Fruit fly (Drosophila melanogaster): ENCODE results near the gene CG6763.

CG6763 gene

DNA sequence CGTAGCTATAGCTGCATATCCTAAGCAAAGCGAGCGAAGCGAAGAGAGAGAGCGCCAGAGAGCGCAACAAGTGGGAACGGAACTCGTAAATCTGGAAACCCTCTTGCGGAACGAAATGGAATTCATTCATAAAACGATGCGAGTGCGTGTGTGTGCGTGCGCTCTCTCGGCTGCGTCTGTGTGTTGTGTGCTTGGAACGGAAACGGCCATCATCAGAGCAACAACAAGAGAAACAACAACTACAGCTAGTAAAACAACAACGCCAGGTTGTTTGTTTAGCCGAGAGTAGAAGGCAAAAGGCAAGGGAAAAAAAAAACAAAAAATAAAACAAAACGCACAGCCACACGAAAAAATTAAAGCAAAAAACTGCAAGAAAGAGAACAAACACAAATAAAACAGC, 30.5 kb downstream of the CG6763 start (continued):
- TF ChIP-seq Ets96B (tag; optimal IDR thresholded peaks at IDR 0.05) (peak; percentile 54), Eip75B (GFP tag; optimal IDR thresholded peaks at IDR 0.05) (peak; percentile 13), CG6276 (GFP tag; optimal IDR thresholded peaks at IDR 0.05) (peak; percentile 65), dac (GFP tag; optimal IDR thresholded peaks at IDR 0.05) (no peak), pdm3 (GFP tag; optimal IDR thresholded peaks at IDR 0.05) (peak; percentile 24), eg (GFP tag; IDR thresholded peaks at IDR 0.05) (peak; percentile 87), CG8632 (GFP tag; optimal IDR thresholded peaks at IDR 0.05) (peak; percentile 42)

dm6 chr3R:23315221-23315620, 31.4 kb downstream of the CG6763 start:
- TF ChIP-seq Lpt (GFP tag; optimal IDR thresholded peaks at IDR 0.05) (no peak), CG6854 (GFP tag; optimal IDR thresholded peaks at IDR 0.05) (no peak), fkh (GFP tag; optimal IDR thresholded peaks at IDR 0.05) (peak; percentile 65)

dm6 chr3R:23315630-23316029, 31.8 kb downstream of the CG6763 start:
- TF ChIP-seq CG10669 (GFP tag; optimal IDR thresholded peaks at IDR 0.05) (peak; percentile 6), CG6163 (GFP tag; IDR thresholded peaks at IDR 0.05) (no peak), CG3919 (GFP tag; optimal IDR thresholded peaks at IDR 0.05) (peak; percentile 4), Eip78C (GFP tag) (peak; percentile 64), CG32006 (GFP tag; optimal IDR thresholded peaks at IDR 0.05) (peak; percentile 35), CG15336 (GFP tag; IDR thresholded peaks at IDR 0.05) (peak; percentile 30; the same call in 1 of the 2 replicates), fkh (GFP tag; optimal IDR thresholded peaks at IDR 0.05) (no peak), CG10631 (GFP tag; optimal IDR thresholded peaks at IDR 0.05) (peak; percentile 27)

dm6 chr3R:23316867-23317266, 33.1 kb downstream of the CG6763 start:
- TF ChIP-seq vri (GFP tag; optimal IDR thresholded peaks at IDR 0.05): peak; percentile 92
- TF ChIP-seq Sox14 (GFP tag; optimal IDR thresholded peaks at IDR 0.05): no peak
- TF ChIP-seq CG8119 (GFP tag; IDR thresholded peaks at IDR 0.05): no peak

DNA sequence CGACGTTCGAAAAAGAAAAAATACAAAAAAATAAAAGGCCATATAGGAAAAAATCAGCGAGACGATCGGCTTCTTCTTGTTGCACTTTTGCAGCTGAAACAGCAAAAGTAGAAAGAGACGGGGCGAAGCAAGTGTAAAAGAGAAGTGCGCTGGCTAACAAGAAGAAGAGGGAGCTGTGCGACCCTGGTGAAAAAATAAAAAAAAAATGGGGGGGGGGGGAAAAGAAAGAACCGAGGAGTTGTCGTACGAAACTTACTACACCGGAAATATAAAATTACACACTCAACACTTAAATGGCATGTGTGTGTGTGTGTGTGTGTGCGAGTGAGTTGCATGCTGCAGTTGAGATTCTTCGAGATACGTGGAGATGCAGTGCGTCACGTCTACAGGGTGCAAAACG, 35.1 kb downstream of the CG6763 start:
- TF ChIP-seq CG3919 (GFP tag; optimal IDR thresholded peaks at IDR 0.05) (peak; percentile 22), Hr4 (GFP tag; optimal IDR thresholded peaks at IDR 0.05) (no peak), CG1621 (tag; optimal IDR thresholded peaks at IDR 0.05) (peak; percentile 7), dsx (GFP tag; optimal IDR thresholded peaks at IDR 0.05; ENCODE audit: poor library complexity, severe bottlenecking) (peak; percentile 41), CG6808 (GFP tag; optimal IDR thresholded peaks at IDR 0.05) (peak; percentile 63), Eip78C (GFP tag) (peak; percentile 76), CG8119 (GFP tag; IDR thresholded peaks at IDR 0.05) (peak; percentile 51), Lpt (GFP tag; optimal IDR thresholded peaks at IDR 0.05) (peak; percentile 20), cyc (GFP tag; optimal IDR thresholded peaks at IDR 0.05) (no peak), Met (GFP tag; optimal IDR thresholded peaks at IDR 0.05) (peak; percentile 2), CG3032 (tag; optimal IDR thresholded peaks at IDR 0.05) (peak; percentile 19), pdm3 (GFP tag; optimal IDR thresholded peaks at IDR 0.05) (peak; percentile 18), Sox15 (GFP tag; optimal IDR thresholded peaks at IDR 0.05) (no peak), vri (GFP tag; optimal IDR thresholded peaks at IDR 0.05) (no peak), spab (GFP tag; optimal IDR thresholded peaks at IDR 0.05) (peak; percentile 40), salr (GFP tag; optimal IDR thresholded peaks at IDR 0.05) (no peak), Eip75B (GFP tag; optimal IDR thresholded peaks at IDR 0.05) (peak; percentile 25), CG15336 (GFP tag; IDR thresholded peaks at IDR 0.05) (0 out of 2 replicates have a peak, but pooled peaks have one; percentile 35), fkh (GFP tag; optimal IDR thresholded peaks at IDR 0.05) (no peak), CG6854 (GFP tag; optimal IDR thresholded peaks at IDR 0.05) (peak; percentile 4), Ets96B (tag; optimal IDR thresholded peaks at IDR 0.05) (no peak), CG11762 (GFP tag; optimal IDR thresholded peaks at IDR 0.05; ENCODE audit: insufficient read depth) (peak; percentile 7), CG9139 (GFP tag; optimal IDR thresholded peaks at IDR 0.05) (peak; percentile 63), Sox102F (GFP tag; optimal IDR thresholded peaks at IDR 0.05) (peak; percentile 16), net (GFP tag; optimal IDR thresholded peaks at IDR 0.05) (peak; percentile 19), CG7368 (GFP tag; optimal IDR thresholded peaks at IDR 0.05) (no peak), CG6163 (GFP tag; IDR thresholded peaks at IDR 0.05) (peak; percentile 63; the same call in 2 of the 3 replicates), ss (GFP tag; optimal IDR thresholded peaks at IDR 0.05) (peak; percentile 74 to 76), CG6792 (GFP tag; optimal IDR thresholded peaks at IDR 0.05) (peak; percentile 23), CG6276 (GFP tag; optimal IDR thresholded peaks at IDR 0.05) (peak; percentile 6)

Data from whole organism, prepupa.